Worm (Caenorhabditis elegans): ENCODE data around the gene adr-2.

- TF ChIP-seq elt-1 (tag; optimal IDR thresholded peaks at IDR 0.05): no peak
- peak; percentile 16 for TF ChIP-seq pqm-1 (tag; optimal IDR thresholded peaks at IDR 0.05)
Observed at ce11 chrIII:7184022-7184421, 48.7 kb downstream of the adr-2 start, which contains the start of gene yju-2.
